Fruit fly (Drosophila melanogaster) whole organism, embryonic: Measurements from ENCODE around the gene dmrt93B.

ENCODE experiments used
- ATbp ChIP-seq: fragments of 200-800 bp; sonication (Bioruptor generic); optimal IDR thresholded peaks from 2 replicates; lab custom pipeline; 2017; ENCODE audit warnings: missing biosample characterization, mild to moderate bottlenecking, missing genetic modification characterization, missing genetic modification reagents
- Aef1 ChIP-seq: fragments of 200-800 bp; sonication (Bioruptor generic); IDR thresholded peaks from 3 replicates; pipeline ENCODE4 v1.3.6; 2022; ENCODE audit warnings: missing biosample characterization, missing genetic modification characterization
- Antp ChIP-seq: fragments of 200-800 bp; sonication (Bioruptor generic); optimal IDR thresholded peaks from 3 replicates; lab custom pipeline; 2016; ENCODE audit warnings: missing biosample characterization, missing genetic modification characterization
- Bgb ChIP-seq: fragments of 200-800 bp; sonication (Bioruptor generic); IDR thresholded peaks from 2 replicates; pipeline ENCODE4 v1.3.6; 2022; ENCODE audit warnings: missing biosample characterization, missing genetic modification characterization; ENCODE audit not compliant: partially characterized antibody
- CG10565 ChIP-seq: fragments of 200-800 bp; sonication (Bioruptor generic); optimal IDR thresholded peaks from 3 replicates; lab custom pipeline; 2016; ENCODE audit warnings: missing biosample characterization, mild to moderate bottlenecking, missing genetic modification characterization
- CG10979 ChIP-seq: fragments of 200-800 bp; sonication (Bioruptor generic); optimal IDR thresholded peaks from 2 replicates; lab custom pipeline; 2018; ENCODE audit warnings: missing biosample characterization, mild to moderate bottlenecking, missing genetic modification characterization, moderate library complexity
- CG11085 ChIP-seq: fragments of 200-800 bp; sonication (Bioruptor generic); IDR thresholded peaks from 2 replicates; pipeline ENCODE4 v1.3.6; 2022; ENCODE audit warnings: missing biosample characterization, missing genetic modification characterization
- CG11723 ChIP-seq: fragments of 200-800 bp; sonication (Bioruptor generic); optimal IDR thresholded peaks from 2 replicates; lab custom pipeline; 2017; ENCODE audit warnings: missing biosample characterization, mild to moderate bottlenecking, missing genetic modification characterization
- CG1233 ChIP-seq: fragments of 200-800 bp; sonication (Bioruptor generic); optimal IDR thresholded peaks from 4 replicates; lab custom pipeline; 2018; ENCODE audit warnings: missing biosample characterization, mild to moderate bottlenecking, missing genetic modification characterization
- CG12942 ChIP-seq: fragments of 200-800 bp; sonication (Bioruptor generic); optimal IDR thresholded peaks from 3 replicates; lab custom pipeline; 2016; ENCODE audit warnings: missing biosample characterization, missing genetic modification characterization
- CG13287 ChIP-seq: fragments of 200-800 bp; sonication (Bioruptor generic); IDR thresholded peaks from 2 replicates; pipeline ENCODE4 v1.3.6; 2022; ENCODE audit warnings: missing biosample characterization, missing genetic modification characterization; ENCODE audit not compliant: partially characterized antibody
- CG17361 ChIP-seq: fragments of 200-800 bp; sonication (Bioruptor generic); IDR thresholded peaks from 3 replicates; pipeline ENCODE4 v1.3.6; 2022; ENCODE audit warnings: missing biosample characterization, missing genetic modification characterization
- CG17829 ChIP-seq: fragments of 200-800 bp; optimal IDR thresholded peaks from 2 replicates; lab custom pipeline; 2019; ENCODE audit warnings: missing biosample characterization, mild to moderate bottlenecking, missing genetic modification characterization, moderate library complexity
- CG18599 ChIP-seq: fragments of 200-800 bp; sonication (Bioruptor generic); optimal IDR thresholded peaks from 3 replicates; lab custom pipeline; 2017; ENCODE audit warnings: missing biosample characterization, missing genetic modification characterization, mild to moderate bottlenecking, moderate library complexity, missing genetic modification reagents
- CG31441 ChIP-seq: fragments of 200-800 bp; sonication (Bioruptor generic); IDR thresholded peaks from 2 replicates; pipeline ENCODE4 v1.3.6; 2022; ENCODE audit warnings: missing biosample characterization, missing genetic modification characterization
- CG5953 ChIP-seq: fragments of 200-800 bp; sonication (Bioruptor generic); IDR thresholded peaks from 2 replicates; pipeline ENCODE4 v1.3.6; 2022; ENCODE audit warnings: missing biosample characterization, missing genetic modification characterization
- CG8290 ChIP-seq, 3 experiments: fragments of 200-800 bp; sonication (Bioruptor generic); optimal IDR thresholded peaks; 2 replicates each; lab custom pipeline; 2016 to 2019; ENCODE audit warnings: missing biosample characterization in 3 of 3, missing genetic modification characterization in 3 of 3, mild to moderate bottlenecking in 2 of 3, moderate library complexity in 1 of 3
- CTCF ChIP-seq: fragments of 200-800 bp; sonication (Bioruptor generic); optimal IDR thresholded peaks from 2 replicates; lab custom pipeline; 2017; ENCODE audit warnings: missing biosample characterization, mild to moderate bottlenecking, missing genetic modification characterization, moderate library complexity
- Chrac-16 ChIP-seq: fragments of 200-800 bp; sonication (Bioruptor generic); optimal IDR thresholded peaks from 3 replicates; lab custom pipeline; 2016; ENCODE audit warnings: missing biosample characterization, missing genetic modification characterization
- Deaf1 ChIP-seq: fragments of 200-800 bp; optimal IDR thresholded peaks from 3 replicates; lab custom pipeline; 2019; ENCODE audit warnings: missing biosample characterization, mild to moderate bottlenecking, missing genetic modification characterization, moderate library complexity
- E2f2 ChIP-seq: fragments of 200-800 bp; sonication (Bioruptor generic); IDR thresholded peaks from 2 replicates; pipeline ENCODE4 v1.3.6; 2022; ENCODE audit warnings: missing biosample characterization, missing genetic modification characterization
- Ets65A ChIP-seq: fragments of 200-800 bp; sonication (Bioruptor generic); peaks from one replicate; lab custom pipeline; 2016; ENCODE audit warnings: missing biosample characterization, missing genetic modification characterization
- Fer3 ChIP-seq: fragments of 200-800 bp; sonication (Bioruptor generic); optimal IDR thresholded peaks from 2 replicates; lab custom pipeline; 2018; ENCODE audit warnings: missing biosample characterization, mild to moderate bottlenecking, missing genetic modification characterization, moderate library complexity
- Med ChIP-seq: fragments of 200-800 bp; sonication (Bioruptor generic); peaks from one replicate; lab custom pipeline; 2016; ENCODE audit warnings: missing biosample characterization, missing genetic modification characterization, mild to moderate bottlenecking, inconsistent platforms, moderate library complexity
- Side ChIP-seq: fragments of 200-800 bp; sonication (Bioruptor generic); optimal IDR thresholded peaks from 2 replicates; lab custom pipeline; 2016; ENCODE audit warnings: missing biosample characterization, missing genetic modification characterization
- Ssrp ChIP-seq: fragments of 200-800 bp; sonication (Bioruptor generic); optimal IDR thresholded peaks from 2 replicates; lab custom pipeline; 2018; ENCODE audit warnings: missing biosample characterization, mild to moderate bottlenecking, missing genetic modification characterization, moderate library complexity
- ash1 ChIP-seq: fragments of 200-800 bp; sonication (Bioruptor generic); optimal IDR thresholded peaks from 2 replicates; lab custom pipeline; 2018; ENCODE audit warnings: missing biosample characterization, mild to moderate bottlenecking, missing genetic modification characterization
- chm ChIP-seq: fragments of 200-800 bp; sonication (Bioruptor generic); IDR thresholded peaks from 2 replicates; pipeline ENCODE4 v1.3.6; 2022; ENCODE audit warnings: missing biosample characterization, missing genetic modification characterization
- corto ChIP-seq: fragments of 200-800 bp; sonication (Bioruptor generic); optimal IDR thresholded peaks from 2 replicates; lab custom pipeline; 2016; ENCODE audit warnings: missing biosample characterization, mild to moderate bottlenecking, missing genetic modification characterization, moderate library complexity
- crol ChIP-seq: fragments of 200-800 bp; sonication (Bioruptor generic); IDR thresholded peaks from 2 replicates; pipeline ENCODE4 v1.3.6; 2022; ENCODE audit warnings: missing biosample characterization, missing genetic modification characterization
- cwo ChIP-seq: fragments of 200-800 bp; sonication (Bioruptor generic); optimal IDR thresholded peaks from 3 replicates; lab custom pipeline; 2017; ENCODE audit warnings: missing biosample characterization, missing genetic modification characterization, mild to moderate bottlenecking, moderate library complexity, missing genetic modification reagents
- ewg ChIP-seq: fragments of 200-800 bp; sonication (Bioruptor generic); optimal IDR thresholded peaks from 3 replicates; lab custom pipeline; 2017; ENCODE audit warnings: mild to moderate bottlenecking, missing biosample characterization, missing genetic modification reagents, missing genetic modification characterization
- gce ChIP-seq: fragments of 200-800 bp; sonication (Bioruptor generic); IDR thresholded peaks from 3 replicates; pipeline ENCODE4 v1.3.6; 2022; ENCODE audit warnings: missing biosample characterization, missing genetic modification characterization
- gcm ChIP-seq: fragments of 200-800 bp; sonication (Bioruptor generic); optimal IDR thresholded peaks from 2 replicates; lab custom pipeline; 2019; ENCODE audit warnings: missing biosample characterization, mild to moderate bottlenecking, missing genetic modification characterization, moderate library complexity
- grn ChIP-seq: fragments of 200-800 bp; sonication (Bioruptor generic); optimal IDR thresholded peaks from 3 replicates; lab custom pipeline; 2017; ENCODE audit warnings: missing biosample characterization, missing genetic modification characterization
- ham ChIP-seq: fragments of 200-800 bp; sonication (Bioruptor generic); IDR thresholded peaks from 2 replicates; pipeline ENCODE4 v1.3.6; 2022; ENCODE audit warnings: missing biosample characterization, missing genetic modification characterization
- hkb ChIP-seq, 2 experiments: fragments of 200-800 bp in 1 of 2; fragments of >200 bp in 1 of 2; sonication (Bioruptor generic) in 1 of 2; IDR thresholded peaks in 1 of 2; optimal IDR thresholded peaks in 1 of 2; 2 replicates each; pipeline versions ENCODE4 v1.3.6 to Lab custom; 2017 to 2022; ENCODE audit warnings: missing biosample characterization in 1 of 2, missing genetic modification characterization in 1 of 2
- ro ChIP-seq: fragments of 200-800 bp; sonication (Bioruptor generic); IDR thresholded peaks from 2 replicates; pipeline ENCODE4 v1.3.6; 2022; ENCODE audit warnings: missing biosample characterization, missing genetic modification characterization
- row ChIP-seq: fragments of 200-800 bp; sonication (Bioruptor generic); IDR thresholded peaks from 3 replicates; pipeline ENCODE4 v1.3.6; 2022; ENCODE audit warnings: missing biosample characterization, missing genetic modification characterization
- sens ChIP-seq: fragments of 200-800 bp; sonication (Bioruptor generic); peaks from one replicate; lab custom pipeline; 2016; ENCODE audit warnings: missing biosample characterization, missing genetic modification characterization
- sr ChIP-seq: fragments of 200-800 bp; sonication (Bioruptor generic); IDR thresholded peaks from 3 replicates; pipeline ENCODE4 v1.3.6; 2022; ENCODE audit warnings: missing biosample characterization, missing genetic modification characterization
- trh ChIP-seq: fragments of 200-800 bp; sonication (Bioruptor generic); optimal IDR thresholded peaks from 2 replicates; lab custom pipeline; 2016; ENCODE audit warnings: missing biosample characterization, missing genetic modification characterization
- ttk ChIP-seq: fragments of 200-800 bp; sonication (Bioruptor generic); IDR thresholded peaks from 2 replicates; pipeline ENCODE4 v2.1.2; 2022; ENCODE audit warnings: missing biosample characterization, missing genetic modification characterization
- wek ChIP-seq: fragments of 200-800 bp; sonication (Bioruptor generic); optimal IDR thresholded peaks from 3 replicates; lab custom pipeline; 2018; ENCODE audit warnings: missing biosample characterization, mild to moderate bottlenecking, missing genetic modification characterization, moderate library complexity
- yki ChIP-seq: fragments of >200 bp; optimal IDR thresholded peaks from 3 replicates; lab custom pipeline; 2018

The dmrt93B gene

DNA sequence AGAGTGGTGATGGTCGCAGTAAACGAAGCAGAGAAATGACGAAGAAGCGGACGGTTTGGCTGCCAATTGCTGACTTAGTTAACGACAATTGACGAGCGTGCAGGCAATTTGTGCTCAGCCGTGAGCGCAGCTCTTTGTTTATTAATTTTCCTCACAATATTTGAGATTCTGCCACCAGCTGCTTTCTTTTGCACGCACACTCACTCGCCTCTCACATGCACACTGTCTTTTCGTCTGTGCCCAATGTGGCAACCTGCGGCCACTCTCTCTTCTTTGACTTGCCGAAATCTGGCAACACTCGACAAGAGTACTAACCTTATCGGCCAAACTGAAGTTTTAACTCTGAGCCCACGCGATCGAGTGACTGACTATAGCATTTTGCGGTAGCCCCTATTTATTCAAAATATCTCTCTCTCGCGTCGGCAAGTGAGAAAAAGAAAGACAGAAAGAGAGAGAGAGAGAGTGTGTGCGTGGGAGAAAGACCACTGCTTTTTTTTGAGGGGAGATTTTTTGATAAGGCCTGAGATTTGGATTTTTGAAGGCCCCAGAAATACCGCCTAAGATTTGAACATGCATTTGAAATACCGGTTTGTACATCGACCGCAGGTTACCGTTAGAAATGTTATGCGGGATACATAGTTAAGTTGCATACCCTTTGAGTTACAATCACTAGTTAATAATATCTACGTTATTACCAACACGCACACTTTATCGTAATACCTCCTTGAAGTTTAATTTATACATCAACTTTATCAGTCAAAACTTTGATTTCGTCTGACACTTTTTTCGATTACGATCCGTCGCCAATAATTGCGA, 13.2 kb upstream of the dmrt93B start, which contains the start of gene Mvl (continued):
- TF ChIP-seq hkb (optimal IDR thresholded peaks at IDR 0.05; lab: Kevin White, UChicago) (peak; percentile 54), hkb (GFP tag; IDR thresholded peaks at IDR 0.05; lab: Robert Waterston, UW) (0 out of 2 replicates have a peak, but pooled peaks have one; percentile 22), CG17361 (GFP tag; lab: Robert Waterston, UW) (0 out of 3 replicates have a peak, but pooled peaks have one; percentile 17), ash1 (GFP tag; lab: Kevin White, UChicago) (peak; percentile 12), CG11723 (GFP tag; lab: Kevin White, UChicago) (no peak), CG18599 (GFP tag; lab: Kevin White, UChicago) (peak; percentile 37), CG10979 (tag; lab: Kevin White, UChicago) (peak; percentile 5), ro (GFP tag; lab: Robert Waterston, UW) (no peak), Deaf1 (tag; lab: Kevin White, UChicago) (peak; percentile 38), grn (GFP tag; lab: Kevin White, UChicago) (peak; percentile 99), CG5953 (GFP tag; lab: Robert Waterston, UW) (no peak), chm (GFP tag; lab: Robert Waterston, UW) (peak; percentile 55; the same call in 1 of the 2 replicates), CG8290 (GFP tag; optimal IDR thresholded peaks at IDR 0.05; lab: Kevin White, UChicago) (peak; percentile 83), CG8290 (tag; optimal IDR thresholded peaks at IDR 0.05; lab: Kevin White, UChicago) (peak; percentile 60 to 70), Fer3 (tag; lab: Kevin White, UChicago) (no peak), gce (GFP tag; lab: Robert Waterston, UW) (no peak), row (GFP tag; lab: Robert Waterston, UW) (0 out of 3 replicates have a peak, but pooled peaks have one; percentile 21), CG17829 (tag; lab: Kevin White, UChicago) (peak; percentile 66), ewg (peak; percentile 82), gcm (GFP tag; lab: Kevin White, UChicago) (peak; percentile 71), Bgb (peak; percentile 48; the same call in 1 of the 2 replicates), ttk (no peak), ATbp (GFP tag; lab: Kevin White, UChicago) (peak; percentile 55), CG13287 (GFP tag; lab: Robert Waterston, UW) (0 out of 2 replicates have a peak, but pooled peaks have one; percentile 41), CTCF (GFP tag; lab: Kevin White, UChicago) (peak; percentile 30), Side (peak; percentile 25), sr (GFP tag; lab: Robert Waterston, UW) (peak; percentile 86), CG31441 (GFP tag; lab: Robert Waterston, UW) (no peak), E2f2 (GFP tag; lab: Robert Waterston, UW) (peak; percentile 82; the same call in 1 of the 2 replicates), cwo (GFP tag; lab: Kevin White, UChicago) (peak; percentile 30), yki (lab: Kevin White, UChicago) (peak; percentile 53)

DNA sequence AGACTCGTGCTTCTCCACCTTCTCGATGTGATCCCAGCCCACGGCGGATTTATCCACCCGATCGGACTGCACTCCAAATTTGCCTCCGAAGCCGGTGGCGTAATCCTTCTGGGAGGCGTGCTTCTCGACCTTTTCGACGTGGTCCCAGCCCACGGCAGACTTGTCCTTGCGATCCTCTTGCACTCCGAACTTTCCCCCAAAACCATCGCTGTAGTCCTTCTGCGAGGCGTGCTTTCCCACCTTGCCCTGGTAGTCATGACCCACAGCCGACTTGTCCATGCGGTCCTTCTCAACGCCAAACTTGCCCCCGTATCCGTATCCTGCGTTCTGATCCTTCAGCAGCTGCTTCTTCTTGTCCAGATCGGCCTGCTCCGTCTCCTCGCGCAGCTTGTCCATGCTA, 10.4 kb upstream of the dmrt93B start:
- peak; percentile 24 for TF ChIP-seq Med
- peak; percentile 60 for TF ChIP-seq sens (GFP tag; lab: Kevin White, UChicago)
- no peak for TF ChIP-seq Chrac-16 (GFP tag; lab: Kevin White, UChicago)

DNA sequence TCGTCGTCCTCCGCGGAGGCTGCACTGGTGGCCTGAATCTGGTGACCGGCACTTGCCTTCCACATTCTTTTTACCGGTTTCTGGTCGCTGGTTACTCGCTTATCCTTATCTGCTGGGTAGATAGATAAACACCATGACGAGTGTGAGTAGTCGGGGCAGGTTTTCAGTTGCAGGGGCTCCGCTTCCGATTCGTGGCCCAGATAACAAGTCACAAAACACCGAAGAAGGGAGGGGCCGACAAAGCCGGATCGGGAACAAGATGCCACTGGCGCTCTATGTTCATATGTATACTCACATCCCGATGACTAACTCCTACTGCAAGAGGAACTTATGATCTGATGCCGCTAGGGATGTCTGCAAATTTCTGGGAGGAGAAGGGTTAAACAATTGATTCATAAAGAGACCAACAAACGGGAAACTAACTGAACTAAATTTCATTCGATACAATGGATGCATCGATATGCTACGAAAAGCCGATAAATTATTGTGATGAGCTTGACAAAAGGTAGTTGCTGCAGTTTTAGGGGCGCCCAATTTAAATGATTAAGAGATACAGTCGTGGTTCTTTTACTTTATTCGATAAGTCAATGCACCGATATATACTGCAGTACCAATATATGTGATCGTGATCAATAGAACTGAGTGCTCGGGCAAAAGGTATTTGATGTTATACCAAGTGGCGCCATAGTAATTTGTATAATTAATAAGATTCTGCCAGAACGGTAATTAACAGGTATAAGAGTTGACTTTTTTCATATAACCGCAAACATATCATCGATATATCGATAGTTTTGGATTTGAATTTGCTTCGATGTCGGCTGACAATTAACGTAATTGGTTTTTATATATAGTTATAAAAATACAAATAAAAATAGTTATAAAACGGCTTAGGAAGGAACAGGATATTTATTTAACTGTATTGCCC, 9.5 kb upstream of the dmrt93B start, which contains the start of gene Cortactin:
Gene Cortactin, minus strand, starts transcription at position 472 of the 925 bp plus-strand sequence.
- TF ChIP-seq Ssrp (tag; lab: Kevin White, UChicago), result no peak
- TF ChIP-seq CG10565 (GFP tag; lab: Kevin White, UChicago), result no peak
- no peak for TF ChIP-seq wek
- TF ChIP-seq corto (GFP tag; lab: Kevin White, UChicago), result no peak
- no peak for TF ChIP-seq ham (GFP tag; lab: Robert Waterston, UW)
- no peak for TF ChIP-seq crol (GFP tag; lab: Robert Waterston, UW)
- no peak for TF ChIP-seq CG1233
- TF ChIP-seq Ets65A (GFP tag; lab: Kevin White, UChicago), result peak; percentile 43
- no peak for TF ChIP-seq CG12942 (GFP tag; lab: Kevin White, UChicago)
- TF ChIP-seq Antp (GFP tag; lab: Kevin White, UChicago), result no peak
- TF ChIP-seq CG11085 (GFP tag; lab: Robert Waterston, UW), result no peak
- TF ChIP-seq trh (GFP tag; lab: Kevin White, UChicago), result no peak
- no peak for TF ChIP-seq Aef1 (GFP tag; lab: Robert Waterston, UW)
- no peak for TF ChIP-seq ttk
